Worm (Caenorhabditis elegans) whole organism, midembryonic: ENCODE measurements around the gene dsb-3.

ENCODE experiments used
- cog-1 ChIP-seq: sonication (generic microtip); optimal IDR thresholded peaks from 2 replicates; lab custom pipeline; 2016; ENCODE audit warnings: missing genetic modification characterization, missing compliant biosample characterization
- flt-1 ChIP-seq: fragments of 200-800 bp; sonication (Bioruptor generic); IDR thresholded peaks from 2 replicates; pipeline ENCODE4 v1.3.6; 2022; ENCODE audit warnings: missing genetic modification characterization, missing compliant biosample characterization
- med-1 ChIP-seq: sonication (generic microtip); optimal IDR thresholded peaks from 2 replicates; lab custom pipeline; 2017; ENCODE audit warnings: missing genetic modification characterization, mild to moderate bottlenecking, missing compliant biosample characterization, antibody characterized with exemption, missing genetic modification reagents; ENCODE audit not compliant: insufficient read depth
- ref-1 ChIP-seq: fragments of 200-800 bp; sonication (Bioruptor generic); conservative IDR thresholded peaks from 2 replicates; pipeline ENCODE4 v1.3.6; 2022; ENCODE audit warnings: missing genetic modification reagents, missing genetic modification characterization, missing compliant biosample characterization

DNA sequence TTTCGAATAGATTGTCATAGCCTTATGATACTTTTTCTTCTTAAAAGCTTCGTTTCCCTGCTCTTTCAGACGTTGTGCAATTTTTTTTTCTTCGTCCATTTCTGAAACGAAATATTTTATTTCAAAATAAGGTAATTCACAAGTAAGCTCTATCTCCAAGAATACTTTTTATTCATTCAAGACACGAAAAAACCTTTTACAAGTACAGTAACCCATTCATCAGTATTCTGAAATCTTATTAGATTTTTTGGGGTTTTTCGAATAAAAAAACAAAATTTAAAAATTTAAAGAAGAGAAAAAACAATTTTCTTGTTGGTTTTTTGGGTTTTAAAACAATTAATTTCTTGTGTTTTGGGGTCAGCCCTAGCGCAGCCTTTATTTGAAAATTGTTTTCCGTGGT is 19.4 kb upstream of the dsb-3 start, which contains the start of gene rpap-3:
- TF ChIP-seq med-1 (GFP tag; lab: Kevin White, UChicago) (no peak), cog-1 (tag; lab: Kevin White, UChicago) (no peak), ref-1 (GFP tag; lab: Robert Waterston, UW) (no peak), flt-1 (GFP tag; lab: Robert Waterston, UW) (no peak)
